Fruit fly (Drosophila melanogaster) whole organism: ENCODE results near the gene CG8641.

Experiments
- CG8478 ChIP-seq: fragments of >200 bp; optimal IDR thresholded peaks from 2 replicates; lab custom pipeline; 2018; ENCODE audit warnings: inconsistent platforms
- Dll ChIP-seq: fragments of >200 bp; optimal IDR thresholded peaks from 2 replicates; lab custom pipeline; 2017
- EcR ChIP-seq, 2 experiments: fragments of >200 bp; optimal IDR thresholded peaks; 2 replicates each; lab custom pipeline; 2017; ENCODE audit warnings: missing biosample characterization in 2 of 2, missing genetic modification characterization in 2 of 2, missing genetic modification reagents in 2 of 2
- pan ChIP-seq: fragments of >200 bp; optimal IDR thresholded peaks from 2 replicates; lab custom pipeline; 2017
- psq ChIP-seq: fragments of >200 bp; optimal IDR thresholded peaks from 2 replicates; lab custom pipeline; 2017
- usp ChIP-seq: fragments of >200 bp; optimal IDR thresholded peaks from 2 replicates; lab custom pipeline; 2017; ENCODE audit warnings: missing biosample characterization, missing genetic modification characterization, mixed read lengths

Gene CG8641

dm6 chr3L:7077258-7077657 is at the start of gene CG8641:
CG8641 (minus strand) TSS chr3L:7077462.
- TF ChIP-seq CG8478, result no peak
- TF ChIP-seq usp (GFP tag; lab: Kevin White, UChicago), result no peak
- no peak for TF ChIP-seq psq (lab: Kevin White, UChicago)
- no peak for TF ChIP-seq Dll
- no peak for TF ChIP-seq EcR (GFP tag; optimal IDR thresholded peaks at IDR 0.05; lab: Kevin White, UChicago)
- TF ChIP-seq pan, result no peak

- TF ChIP-seq pan (no peak), EcR (GFP tag; optimal IDR thresholded peaks at IDR 0.05; lab: Kevin White, UChicago) (no peak), CG8478 (no peak), usp (GFP tag; lab: Kevin White, UChicago) (no peak), Dll (no peak)
These were observed 48.2 kb upstream of the CG8641 start, which contains the start of the genes msl-3 and BBS1 for dm6 chr3L:7125289-7125955. msl-3 (minus strand) TSS chr3L:7125533. BBS1 (plus strand) TSS chr3L:7125905.

dm6 chr3L:7122136-7122535 is 44.9 kb upstream of the CG8641 start:
- no peak for TF ChIP-seq CG8478
- TF ChIP-seq pan, result no peak
- no peak for TF ChIP-seq psq (lab: Kevin White, UChicago)
- TF ChIP-seq usp (GFP tag; lab: Kevin White, UChicago), result no peak

- no peak for TF ChIP-seq psq (lab: Kevin White, UChicago)
- no peak for TF ChIP-seq Dll
- no peak for TF ChIP-seq pan
- no peak for TF ChIP-seq CG8478
- no peak for TF ChIP-seq usp (GFP tag; lab: Kevin White, UChicago)
- TF ChIP-seq EcR (GFP tag; optimal IDR thresholded peaks at IDR 0.05; lab: Kevin White, UChicago), result no peak
These were observed 38.7 kb upstream of the CG8641 start for dm6 chr3L:7115944-7116343.

dm6 chr3L:7113010-7113409 is 35.7 kb upstream of the CG8641 start:
- TF ChIP-seq EcR (GFP tag; optimal IDR thresholded peaks at IDR 0.05; lab: Kevin White, UChicago) (peak in 1 of 2 experiments; percentile 4), CG8478 (no peak)

- no peak for TF ChIP-seq psq (lab: Kevin White, UChicago)
These were observed 28.4 kb upstream of the CG8641 start for dm6 chr3L:7105693-7106092.

dm6 chr3L:7104485-7104884 is 27.2 kb upstream of the CG8641 start:
- TF ChIP-seq CG8478 (no peak), usp (GFP tag; lab: Kevin White, UChicago) (no peak), EcR (GFP tag; optimal IDR thresholded peaks at IDR 0.05; lab: Kevin White, UChicago) (no peak), psq (lab: Kevin White, UChicago) (no peak), pan (no peak), Dll (no peak)

dm6 chr3L:7103941-7104340 is 26.7 kb upstream of the CG8641 start:
- TF ChIP-seq CG8478, result no peak
- no peak for TF ChIP-seq psq (lab: Kevin White, UChicago)

- TF ChIP-seq pan (no peak), CG8478 (no peak), usp (GFP tag; lab: Kevin White, UChicago) (no peak), Dll (no peak), psq (lab: Kevin White, UChicago) (no peak), EcR (GFP tag; optimal IDR thresholded peaks at IDR 0.05; lab: Kevin White, UChicago) (no peak)
These were observed 19.3 kb upstream of the CG8641 start for dm6 chr3L:7096530-7096929.

dm6 chr3L:7094548-7095072 is 17.3 kb upstream of the CG8641 start, which contains the start of gene form3:
form3 (plus strand) TSS chr3L:7094818.
- TF ChIP-seq pan, result no peak
- no peak for TF ChIP-seq CG8478
- no peak for TF ChIP-seq psq (lab: Kevin White, UChicago)
- no peak for TF ChIP-seq EcR (GFP tag; optimal IDR thresholded peaks at IDR 0.05; lab: Kevin White, UChicago)
- no peak for TF ChIP-seq Dll
- TF ChIP-seq usp (GFP tag; lab: Kevin White, UChicago), result no peak

dm6 chr3L:7094020-7094419 is 16.8 kb upstream of the CG8641 start:
- TF ChIP-seq usp (GFP tag; lab: Kevin White, UChicago) (no peak), psq (lab: Kevin White, UChicago) (no peak), CG8478 (no peak), pan (no peak), Dll (no peak), EcR (GFP tag; optimal IDR thresholded peaks at IDR 0.05; lab: Kevin White, UChicago) (no peak)

dm6 chr3L:7092904-7093303 is 15.6 kb upstream of the CG8641 start, which contains the start of gene Cpr65Ec:
Cpr65Ec (plus strand) TSS chr3L:7093204.
- no peak for TF ChIP-seq psq (lab: Kevin White, UChicago)
- no peak for TF ChIP-seq CG8478
- TF ChIP-seq pan, result no peak
- no peak for TF ChIP-seq Dll
- TF ChIP-seq usp (GFP tag; lab: Kevin White, UChicago), result no peak
- TF ChIP-seq EcR (GFP tag; optimal IDR thresholded peaks at IDR 0.05; lab: Kevin White, UChicago), result no peak

dm6 chr3L:7091331-7091904 is 14.2 kb upstream of the CG8641 start:
- TF ChIP-seq EcR (GFP tag; optimal IDR thresholded peaks at IDR 0.05; lab: Kevin White, UChicago), result no peak
- no peak for TF ChIP-seq Dll
- no peak for TF ChIP-seq usp (GFP tag; lab: Kevin White, UChicago)
- no peak for TF ChIP-seq CG8478
- no peak for TF ChIP-seq psq (lab: Kevin White, UChicago)
